Fruit fly (Drosophila melanogaster) Kc167 (cell line): ENCODE measurements around the gene Prx6a.

Experiments used
- Myc ChIP-seq: fragments of >200 bp; optimal IDR thresholded peaks from 2 replicates; lab custom pipeline; 2017; ENCODE audit warnings: missing external identifiers
- Sin3A ChIP-seq: fragments of >200 bp; optimal IDR thresholded peaks from 2 replicates; lab custom pipeline; 2018; ENCODE audit warnings: missing external identifiers
- h ChIP-seq: fragments of >200 bp; optimal IDR thresholded peaks from 3 replicates; lab custom pipeline; 2018; ENCODE audit warnings: missing external identifiers
- insv ChIP-seq: fragments of >200 bp; optimal IDR thresholded peaks from 3 replicates; lab custom pipeline; 2018; ENCODE audit warnings: missing external identifiers
- psq ChIP-seq: fragments of >200 bp; optimal IDR thresholded peaks from 2 replicates; lab custom pipeline; 2017; ENCODE audit warnings: missing external identifiers
- ttk ChIP-seq: sonication (Bioruptor generic); optimal IDR thresholded peaks from 2 replicates; lab custom pipeline; 2017; ENCODE audit warnings: missing external identifiers

The Prx6a gene

DNA sequence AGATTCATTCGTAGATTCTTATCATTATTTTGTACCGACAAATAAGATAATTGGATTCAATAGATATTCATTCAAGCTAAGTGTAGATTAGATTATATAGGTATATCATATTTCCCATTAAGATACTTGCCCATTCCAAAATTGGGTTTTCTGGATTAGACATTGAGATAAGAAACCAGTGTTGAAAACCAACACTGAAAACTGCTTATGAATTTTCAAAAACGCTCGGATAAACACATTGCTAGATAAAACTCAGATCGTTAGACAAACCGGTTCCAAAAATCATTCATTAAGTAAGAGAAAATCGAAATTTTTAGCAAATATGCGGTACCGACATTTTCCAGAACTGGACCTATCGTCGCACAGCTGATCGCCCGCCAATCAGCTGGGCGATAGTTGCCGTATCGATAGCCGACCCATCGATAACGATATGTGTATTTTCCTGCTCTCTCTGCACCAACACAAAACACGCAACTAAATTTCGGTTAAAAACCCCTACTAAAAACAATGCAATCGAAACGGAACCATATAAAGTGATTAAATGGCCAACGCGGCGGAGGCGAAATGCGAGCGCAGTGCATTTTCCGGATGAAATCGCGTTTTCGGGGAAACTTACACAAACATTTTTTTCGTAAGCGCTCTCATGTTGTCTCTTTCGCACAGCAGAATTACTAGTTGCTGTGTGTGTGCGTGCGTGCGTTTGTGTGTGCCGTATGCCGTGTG lies 7.6 kb upstream of the Prx6a start, which contains the start of the genes NTPase and lilli:
TSS of gene NTPase (minus strand) at position 348 of the 723 bp plus-strand sequence.
TSS of gene lilli (plus strand) at position 427 of the 723 bp plus-strand sequence.
- TF ChIP-seq Myc, result no peak
- no peak for TF ChIP-seq Sin3A (lab: Kevin White, UChicago)
- TF ChIP-seq insv, result no peak
- TF ChIP-seq psq, result no peak
- TF ChIP-seq ttk, result no peak
- TF ChIP-seq h (lab: Kevin White, UChicago), result no peak

DNA sequence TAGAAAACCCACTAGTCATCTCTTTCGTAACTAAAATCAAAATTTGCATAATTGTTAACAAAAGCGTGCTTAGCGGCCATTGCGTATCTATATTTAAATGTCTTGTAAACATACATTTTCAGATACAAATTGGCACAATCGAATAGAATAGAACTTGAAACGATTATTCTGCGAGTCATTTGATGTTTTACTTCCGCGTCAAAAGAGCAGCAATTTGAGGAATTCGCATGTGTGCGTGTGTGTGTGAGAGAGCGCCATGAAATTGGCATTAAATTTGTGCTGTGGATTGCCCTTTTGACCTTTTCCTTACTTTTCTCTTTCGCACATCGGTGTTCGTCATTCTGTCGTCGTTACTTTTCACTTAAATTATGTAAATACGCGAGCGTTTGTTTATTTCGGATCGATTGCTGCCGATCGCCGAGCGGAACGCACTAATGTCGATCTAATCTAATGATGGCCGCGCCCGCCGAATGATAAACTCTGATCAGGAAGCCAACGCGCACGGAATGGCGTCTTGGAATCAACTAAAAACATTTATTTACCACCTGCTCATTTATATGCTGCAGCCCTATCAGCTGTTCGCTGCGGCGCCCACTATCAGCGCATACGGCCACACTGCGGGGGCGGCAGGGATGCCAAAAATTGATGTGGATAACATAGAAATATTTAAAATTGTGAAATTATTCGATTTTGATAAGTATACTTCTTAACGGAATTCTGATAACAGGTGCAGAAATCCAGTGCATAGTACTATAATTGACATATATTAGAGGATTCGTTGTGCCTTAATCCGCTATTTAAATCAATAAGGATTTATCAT lies 6.9 kb upstream of the Prx6a start:
- no peak for TF ChIP-seq Sin3A (lab: Kevin White, UChicago)
- no peak for TF ChIP-seq insv
- no peak for TF ChIP-seq psq
- no peak for TF ChIP-seq Myc
- TF ChIP-seq ttk, result no peak
- no peak for TF ChIP-seq h (lab: Kevin White, UChicago)

DNA sequence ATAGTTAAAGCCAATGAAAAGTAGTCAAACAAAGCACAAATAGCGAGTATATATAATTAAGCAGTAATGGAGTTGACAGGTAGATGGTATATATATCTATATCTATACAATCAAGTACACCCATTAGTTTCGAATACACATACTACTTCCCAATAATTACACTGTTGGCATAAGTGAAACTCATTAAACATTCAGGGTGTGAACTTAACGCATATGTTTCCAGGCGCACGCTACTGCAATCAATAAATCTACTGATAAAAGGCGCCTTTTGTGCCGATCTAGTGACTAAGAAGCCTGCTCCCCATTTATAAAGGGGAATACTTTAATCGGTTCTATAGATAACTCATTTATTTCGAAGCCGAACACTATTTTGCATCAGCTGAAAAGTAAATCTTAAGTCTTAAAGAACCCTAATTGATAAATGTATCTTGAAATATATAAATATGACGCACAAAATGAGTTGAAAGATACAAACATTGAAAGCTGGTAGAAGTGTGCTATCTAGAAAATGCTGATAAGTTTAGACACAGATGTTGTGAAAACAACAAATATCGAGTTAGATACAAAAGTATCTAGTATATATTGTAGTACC lies 5.8 kb upstream of the Prx6a start:
- TF ChIP-seq Sin3A (lab: Kevin White, UChicago), result no peak
- TF ChIP-seq h (lab: Kevin White, UChicago), result no peak
- TF ChIP-seq psq, result no peak
- no peak for TF ChIP-seq Myc
- TF ChIP-seq ttk, result no peak
- TF ChIP-seq insv, result no peak

DNA sequence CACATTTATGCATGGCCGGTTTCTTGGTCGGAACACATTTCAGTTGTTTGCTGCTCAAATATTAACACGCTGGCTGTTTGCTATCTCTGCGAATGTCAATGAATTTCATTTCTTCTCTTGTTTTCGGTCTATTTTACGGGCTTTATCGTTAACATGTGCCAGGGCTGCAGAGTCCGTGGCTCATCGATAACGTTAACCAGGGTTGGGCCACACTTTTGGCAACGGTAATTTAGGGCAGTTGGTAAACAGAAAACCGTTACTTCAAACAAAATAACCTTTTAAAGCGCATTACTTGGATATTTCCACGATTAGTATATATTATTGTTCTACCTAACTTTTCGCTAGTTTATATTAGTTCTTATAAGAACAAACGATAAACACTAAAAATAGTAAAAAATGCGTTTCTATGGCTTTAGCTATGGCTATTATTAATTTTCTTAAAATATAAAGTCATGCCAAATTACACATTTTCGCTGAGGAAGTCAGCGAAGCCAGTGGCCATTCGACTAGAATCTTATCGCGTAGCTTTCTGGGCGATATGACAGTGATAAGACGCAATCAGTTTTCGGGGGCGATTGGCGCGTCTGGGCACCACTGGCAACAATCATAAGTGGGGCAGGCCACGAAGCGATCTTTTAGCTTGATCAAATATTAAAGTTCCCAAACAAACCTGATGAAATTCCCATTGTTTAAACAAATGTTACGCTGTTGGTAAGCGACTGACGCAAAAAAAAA lies 5.1 kb upstream of the Prx6a start:
- TF ChIP-seq h (lab: Kevin White, UChicago) (no peak), Sin3A (lab: Kevin White, UChicago) (no peak), psq (no peak), ttk (no peak), insv (no peak), Myc (no peak)

DNA sequence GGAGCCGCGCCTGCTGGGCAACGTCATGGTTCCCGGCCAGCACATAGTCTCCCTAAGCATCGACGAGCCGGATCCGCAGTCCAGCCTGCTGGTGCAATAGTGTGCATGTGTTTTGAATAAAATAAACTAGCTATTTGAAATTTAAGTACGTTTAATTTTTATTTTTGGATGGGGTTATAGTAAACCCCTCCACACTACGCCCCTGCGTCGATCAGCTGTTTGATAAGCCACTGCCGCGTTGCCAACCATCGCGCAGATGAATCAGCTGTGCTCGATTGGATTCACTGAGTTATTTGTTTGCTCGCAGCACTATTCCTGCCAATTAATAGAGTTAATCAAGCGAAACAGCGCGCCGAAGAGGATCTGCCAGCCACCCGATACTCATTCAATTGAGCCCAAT lies 827 bp upstream of the Prx6a start, which contains the start of gene RabGGTb:
TSS of gene RabGGTb (plus strand) at position 254 of the 400 bp plus-strand sequence.
- TF ChIP-seq Myc, result no peak

DNA sequence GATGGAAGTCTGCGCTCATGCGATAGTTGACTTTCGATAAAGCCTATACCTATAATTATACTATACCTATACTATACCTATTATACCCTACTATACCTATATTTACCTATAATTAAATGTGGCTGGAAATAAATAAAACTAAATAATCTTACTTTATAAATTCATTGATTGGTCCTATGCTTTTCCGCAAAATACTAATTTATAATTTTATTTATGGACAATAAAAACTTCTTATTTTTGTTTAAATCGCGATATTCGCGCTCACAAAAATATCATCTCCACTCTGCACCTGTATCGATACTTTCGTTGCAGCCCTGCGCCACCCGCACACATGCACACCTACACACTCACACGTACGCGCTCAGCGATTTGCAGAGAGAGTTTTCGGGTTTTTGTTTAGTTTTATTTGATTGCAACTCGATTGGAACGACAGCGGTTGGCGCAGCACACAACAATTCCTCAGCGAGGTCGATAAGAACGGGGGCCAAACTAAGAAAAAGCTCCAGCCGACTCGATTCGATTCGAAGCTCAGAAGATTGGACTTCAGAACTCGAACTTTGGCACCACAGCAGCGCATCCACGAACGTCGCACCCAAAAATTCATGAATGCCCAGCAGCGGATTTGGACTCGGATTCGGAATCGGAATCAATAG lies 3.4 kb downstream of the Prx6a start, which contains the start of gene CG8814:
TSS of gene CG8814 (plus strand) at position 349 of the 653 bp plus-strand sequence.
- no peak for TF ChIP-seq insv
- TF ChIP-seq Sin3A (lab: Kevin White, UChicago), result no peak
- TF ChIP-seq h (lab: Kevin White, UChicago), result no peak
- no peak for TF ChIP-seq psq
- TF ChIP-seq Myc, result no peak
- no peak for TF ChIP-seq ttk

DNA sequence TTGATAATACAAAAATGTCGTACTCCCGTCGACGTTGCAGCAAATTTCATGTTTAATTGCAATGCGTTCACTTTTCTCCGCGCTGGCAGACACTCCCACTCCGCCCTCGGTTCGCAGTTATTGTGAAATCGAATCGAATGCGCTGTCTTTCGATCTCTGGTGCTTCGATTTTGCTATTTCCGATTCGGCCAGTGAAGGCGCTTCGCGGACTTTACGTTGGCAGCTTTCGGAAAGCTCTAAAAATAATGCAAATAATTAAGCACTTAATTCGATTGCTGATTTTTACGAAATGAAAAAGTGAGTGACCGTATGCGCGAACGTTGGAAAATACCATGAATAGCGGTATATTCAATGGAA lies 3.9 kb downstream of the Prx6a start, which contains the start of gene Ifrd1:
TSS of gene Ifrd1 (minus strand) at position 305 of the 357 bp plus-strand sequence.
- TF ChIP-seq insv (no peak), h (lab: Kevin White, UChicago) (no peak), Myc (no peak), ttk (no peak), psq (no peak), Sin3A (lab: Kevin White, UChicago) (no peak)

DNA sequence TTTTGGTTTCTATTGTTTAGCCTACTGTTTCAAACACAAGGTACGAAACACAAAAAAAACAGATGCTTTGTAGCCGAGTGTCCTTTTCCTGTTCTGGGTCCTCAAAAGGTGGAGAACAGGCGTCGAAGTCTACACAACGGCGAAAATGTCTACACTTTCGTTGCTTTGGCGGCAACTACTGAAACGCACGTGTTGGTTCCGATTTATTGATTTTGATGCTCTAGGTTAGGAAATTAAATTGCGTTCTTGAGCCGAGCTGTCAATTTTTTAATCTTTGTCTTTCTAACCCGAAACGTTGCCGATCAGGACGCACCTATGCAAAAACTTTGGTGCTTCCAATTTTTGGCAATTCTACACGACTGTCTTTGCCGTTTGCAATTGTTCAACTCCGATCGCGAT lies 4.3 kb downstream of the Prx6a start:
- TF ChIP-seq h (lab: Kevin White, UChicago), result no peak

DNA sequence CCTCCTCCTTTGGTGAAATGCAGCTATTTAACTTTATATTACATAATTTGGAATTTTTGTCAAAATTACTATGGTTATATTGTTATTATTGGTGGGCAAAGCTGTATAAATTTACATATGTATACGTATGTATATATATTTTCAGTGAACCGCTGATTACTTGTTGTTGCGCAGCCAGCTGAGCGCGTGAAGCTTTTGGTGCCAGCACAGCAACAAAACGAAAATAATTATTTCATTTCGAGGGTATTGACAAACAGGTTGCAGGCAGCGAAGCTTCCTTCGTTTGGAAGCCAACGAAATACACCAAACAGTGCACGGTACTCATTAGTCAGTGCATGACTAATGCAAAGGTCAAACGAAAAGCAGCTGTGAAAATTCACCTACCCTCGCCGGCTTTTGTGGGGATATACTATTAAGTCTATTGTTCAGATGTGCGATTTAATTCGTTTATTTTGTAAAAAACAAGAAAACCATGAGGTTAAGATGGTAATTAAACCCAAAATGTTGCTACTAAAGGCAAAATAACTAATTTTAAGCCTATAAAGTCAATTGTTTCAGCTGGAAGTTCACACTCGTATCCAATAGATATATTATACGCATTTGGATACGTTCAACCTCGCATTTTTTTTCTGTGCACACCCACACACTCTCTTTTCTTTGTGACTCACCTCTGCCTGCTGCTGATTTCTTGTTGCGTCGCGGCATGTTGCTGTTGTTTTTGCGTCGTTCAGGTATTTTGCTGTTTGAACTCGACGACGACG lies 4.9 kb downstream of the Prx6a start:
- TF ChIP-seq h (lab: Kevin White, UChicago), result no peak
- no peak for TF ChIP-seq insv
- no peak for TF ChIP-seq ttk
- no peak for TF ChIP-seq Myc
- no peak for TF ChIP-seq Sin3A (lab: Kevin White, UChicago)
- no peak for TF ChIP-seq psq

DNA sequence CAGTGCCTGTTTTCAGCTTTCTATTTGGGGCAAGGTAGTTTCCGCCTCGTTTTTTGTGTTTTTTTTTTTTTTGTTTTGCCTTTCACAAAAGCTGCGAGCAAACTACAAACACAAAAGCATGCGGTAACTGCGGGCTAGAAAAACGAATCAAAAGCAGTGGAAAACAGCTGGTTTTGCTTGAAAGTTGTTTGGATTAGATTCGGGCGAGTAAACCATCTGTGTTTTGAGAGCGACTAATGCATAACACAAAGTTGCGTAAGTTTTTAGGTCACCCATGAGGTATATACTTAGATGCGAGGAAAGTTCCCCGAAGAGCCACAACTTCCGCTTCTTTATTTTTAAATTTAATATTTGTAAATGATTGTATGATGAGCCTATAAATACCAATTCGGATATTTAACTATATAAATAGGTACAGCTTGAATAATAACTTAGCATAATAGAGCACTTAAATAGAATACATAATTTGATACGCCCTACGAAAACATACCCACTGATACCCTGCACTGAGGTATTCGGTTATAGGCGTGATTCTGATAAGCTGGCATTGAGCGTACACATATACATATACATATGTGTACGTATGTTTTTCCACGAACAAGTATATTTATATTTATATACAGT lies 5.6 kb downstream of the Prx6a start:
- TF ChIP-seq Myc, result no peak
- no peak for TF ChIP-seq ttk
- no peak for TF ChIP-seq insv
- no peak for TF ChIP-seq Sin3A (lab: Kevin White, UChicago)
- no peak for TF ChIP-seq psq
- TF ChIP-seq h (lab: Kevin White, UChicago), result no peak

DNA sequence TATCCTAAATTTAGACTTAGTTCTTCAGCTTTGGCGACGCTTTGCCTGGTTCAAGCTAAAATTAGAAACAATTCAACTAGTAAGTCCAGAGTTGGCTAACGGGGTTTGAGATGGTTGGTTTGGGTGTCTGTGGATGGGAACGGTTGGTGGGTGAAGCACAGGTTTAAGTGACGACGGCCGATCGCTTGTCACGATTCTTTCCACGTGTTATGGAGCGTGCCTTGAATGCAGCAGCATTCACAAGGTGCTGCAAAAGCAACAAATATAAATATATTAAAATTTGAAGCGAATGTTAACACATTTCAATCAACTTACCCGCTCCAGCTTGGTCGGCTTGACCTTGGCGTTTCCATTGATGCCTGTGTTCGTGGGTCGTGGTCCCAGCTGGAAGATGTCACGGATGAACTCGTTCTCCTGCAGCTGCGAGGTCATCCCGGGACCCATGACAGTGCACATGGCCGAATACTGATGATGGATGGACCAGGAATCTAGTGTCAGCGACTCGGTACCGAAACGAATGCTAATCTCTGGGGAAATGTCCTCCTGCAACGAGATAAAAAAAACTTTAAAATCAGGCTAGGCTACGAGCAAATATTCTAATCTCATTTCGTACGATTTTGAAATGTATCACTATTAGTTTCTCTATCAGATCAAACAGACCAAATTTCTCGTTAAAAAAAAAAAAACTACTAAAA lies 8.9 kb downstream of the Prx6a start, which contains the start of gene CG8813:
TSS of gene CG8813 (plus strand) at position 645 of the 695 bp plus-strand sequence.
- TF ChIP-seq h (lab: Kevin White, UChicago) (no peak), insv (no peak), psq (no peak), ttk (no peak), Myc (no peak), Sin3A (lab: Kevin White, UChicago) (no peak)
